Fruit fly (Drosophila melanogaster) S2 (cell line): ENCODE measurements around the gene smash.

Source experiments
- CG8478 ChIP-seq: fragments of >200 bp; optimal IDR thresholded peaks from 2 replicates; lab custom pipeline; 2018
- CTCF ChIP-seq, 2 experiments: fragments of >200 bp; optimal IDR thresholded peaks; 2 replicates each; lab custom pipeline; 2018

smash gene

DNA sequence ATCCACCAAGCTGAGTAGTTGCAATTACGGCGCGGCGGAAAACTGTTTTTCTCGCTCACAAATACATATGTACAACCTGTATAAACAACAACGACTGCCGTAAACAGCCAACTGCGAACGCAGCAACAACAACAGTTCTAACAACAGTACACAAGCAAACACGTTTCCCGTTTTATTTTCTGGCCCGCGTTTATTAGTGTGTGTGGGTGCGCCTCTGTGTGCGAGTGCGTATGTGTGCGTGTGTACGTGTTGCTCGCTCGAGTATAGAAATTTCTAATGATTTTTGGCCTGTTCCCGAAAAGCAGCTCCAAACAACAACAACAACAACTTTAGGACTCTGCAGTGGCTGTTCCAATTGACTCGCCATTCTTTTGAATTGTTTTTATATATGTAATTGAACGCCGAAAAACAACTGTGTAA, 565 bp downstream of the smash start:
- TF ChIP-seq CG8478 (no peak), CTCF (optimal IDR thresholded peaks at IDR 0.05; lab: Kevin White, UChicago) (no peak)

DNA sequence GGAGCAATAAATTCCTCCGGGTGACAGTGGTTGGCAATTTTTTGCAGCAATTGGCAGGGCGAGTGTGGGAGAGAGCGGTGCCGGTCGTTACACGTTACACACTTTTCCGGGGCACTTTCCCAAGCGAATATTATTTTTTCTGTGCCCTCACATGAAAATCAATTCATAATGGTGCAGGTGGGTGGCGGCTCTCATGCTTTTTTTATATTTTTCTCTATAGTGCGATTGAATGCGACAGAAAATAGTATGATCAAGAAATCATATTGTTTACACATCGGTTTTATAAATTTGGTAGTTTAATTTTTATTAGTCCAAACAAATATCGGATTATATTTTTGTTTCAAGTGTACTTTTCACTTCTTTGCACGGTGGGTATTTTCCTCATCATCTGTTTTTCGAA, 2.3 kb downstream of the smash start:
- no peak for TF ChIP-seq CTCF (optimal IDR thresholded peaks at IDR 0.05; lab: Kevin White, UChicago)
- no peak for TF ChIP-seq CG8478

DNA sequence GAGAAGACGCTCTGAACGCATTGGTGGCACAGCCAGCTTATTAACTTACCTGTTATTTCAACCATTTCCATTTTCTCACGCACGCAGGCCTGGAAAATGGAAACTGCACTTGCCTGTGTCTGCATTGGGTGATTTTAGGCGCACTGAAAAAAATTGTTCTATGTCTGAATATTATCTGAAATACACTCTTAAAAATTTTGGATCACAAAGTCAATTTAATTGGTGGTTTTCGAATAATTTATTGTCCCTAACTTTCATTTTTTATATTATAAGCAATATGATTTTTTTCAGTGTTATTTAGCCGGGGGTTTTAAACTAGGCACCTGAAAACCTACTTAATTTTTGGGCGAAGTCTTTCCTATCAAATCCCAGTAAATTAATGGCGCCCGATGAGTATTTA, 3.7 kb downstream of the smash start:
- TF ChIP-seq CG8478 (no peak), CTCF (optimal IDR thresholded peaks at IDR 0.05; lab: Kevin White, UChicago) (no peak)

DNA sequence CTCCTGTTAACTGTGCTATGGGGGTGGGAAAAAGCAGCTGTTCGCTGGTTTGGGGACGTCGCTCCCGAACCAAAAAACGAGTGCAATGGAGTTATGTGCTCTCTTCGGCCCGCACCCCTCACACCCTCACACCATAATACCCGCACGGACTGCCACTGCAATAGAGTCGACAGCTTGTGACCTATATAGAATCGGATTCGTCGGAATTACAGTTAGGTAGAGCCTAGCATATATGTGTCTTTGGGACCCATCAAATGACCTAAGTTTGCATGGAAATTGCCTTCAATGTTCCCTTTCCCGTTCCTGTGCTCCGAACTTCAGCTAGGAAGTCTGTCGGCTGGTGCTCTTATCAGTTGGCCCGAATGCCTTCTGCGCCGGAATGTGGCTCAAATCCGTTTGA, 4.8 kb downstream of the smash start:
- TF ChIP-seq CTCF (optimal IDR thresholded peaks at IDR 0.05; lab: Kevin White, UChicago) = no peak
- no peak for TF ChIP-seq CG8478

DNA sequence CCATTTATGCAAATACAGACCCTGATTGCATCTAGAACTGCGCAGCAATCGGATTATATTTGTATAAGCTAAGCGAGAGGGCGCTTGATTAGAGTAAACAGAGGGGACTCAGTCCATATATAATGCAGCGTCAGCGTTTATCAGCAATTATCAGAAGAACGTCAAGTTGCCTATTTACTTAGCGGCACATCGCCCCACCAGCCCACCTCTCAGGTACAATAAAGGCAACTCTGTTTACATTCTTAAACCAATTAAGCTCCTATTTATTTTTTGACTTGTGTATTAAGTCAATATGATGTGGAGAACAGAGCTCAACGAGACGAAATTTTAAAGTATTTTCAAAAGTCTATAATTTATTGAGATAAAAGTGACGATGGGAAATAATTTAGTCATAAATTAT, 5.6 kb downstream of the smash start:
- TF ChIP-seq CTCF (optimal IDR thresholded peaks at IDR 0.05; lab: Kevin White, UChicago) = no peak
- TF ChIP-seq CG8478 = no peak

dm6 chr3R:4666014-4666652, 6.8 kb downstream of the smash start:
- TF ChIP-seq CG8478 (no peak), CTCF (optimal IDR thresholded peaks at IDR 0.05; lab: Kevin White, UChicago) (no peak)

DNA sequence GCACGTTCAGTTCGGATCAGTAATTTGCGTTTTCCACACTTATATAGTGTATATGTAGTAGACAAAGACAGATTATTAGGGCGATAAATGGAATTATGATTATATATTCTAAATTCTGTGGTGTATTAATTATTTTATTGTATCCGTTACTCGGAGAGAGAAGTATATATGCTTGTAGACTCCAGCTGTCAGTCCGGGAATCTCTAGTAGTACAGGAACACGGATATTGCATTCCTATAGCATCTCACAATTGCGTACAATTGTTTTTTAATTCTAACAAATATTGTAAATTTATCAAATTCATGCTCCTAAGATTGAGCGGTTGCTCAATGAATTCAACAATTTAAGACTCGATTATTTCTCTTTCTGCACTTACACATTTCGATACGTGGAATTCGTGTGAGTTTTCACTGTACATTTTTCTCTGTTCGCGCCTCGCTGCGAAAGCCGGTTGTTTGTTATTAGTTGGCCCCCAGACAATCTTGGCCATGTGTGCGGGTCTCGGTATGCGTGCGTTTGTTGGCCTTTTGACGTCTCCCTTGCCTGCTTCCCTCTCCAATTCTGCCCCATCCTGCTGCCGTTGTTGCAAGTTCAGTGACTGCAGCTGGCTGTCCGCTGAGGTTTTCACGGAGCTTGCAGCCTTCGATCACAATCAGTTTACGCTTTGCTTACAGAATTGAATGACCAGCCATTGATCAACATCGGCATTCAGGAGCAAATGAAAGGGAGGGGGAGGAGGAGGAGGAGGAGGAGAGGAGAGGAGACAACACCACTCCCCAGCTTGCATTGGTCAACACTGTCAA, 8.2 kb downstream of the smash start:
- TF ChIP-seq CTCF (optimal IDR thresholded peaks at IDR 0.05; lab: Kevin White, UChicago) = no peak
- no peak for TF ChIP-seq CG8478

DNA sequence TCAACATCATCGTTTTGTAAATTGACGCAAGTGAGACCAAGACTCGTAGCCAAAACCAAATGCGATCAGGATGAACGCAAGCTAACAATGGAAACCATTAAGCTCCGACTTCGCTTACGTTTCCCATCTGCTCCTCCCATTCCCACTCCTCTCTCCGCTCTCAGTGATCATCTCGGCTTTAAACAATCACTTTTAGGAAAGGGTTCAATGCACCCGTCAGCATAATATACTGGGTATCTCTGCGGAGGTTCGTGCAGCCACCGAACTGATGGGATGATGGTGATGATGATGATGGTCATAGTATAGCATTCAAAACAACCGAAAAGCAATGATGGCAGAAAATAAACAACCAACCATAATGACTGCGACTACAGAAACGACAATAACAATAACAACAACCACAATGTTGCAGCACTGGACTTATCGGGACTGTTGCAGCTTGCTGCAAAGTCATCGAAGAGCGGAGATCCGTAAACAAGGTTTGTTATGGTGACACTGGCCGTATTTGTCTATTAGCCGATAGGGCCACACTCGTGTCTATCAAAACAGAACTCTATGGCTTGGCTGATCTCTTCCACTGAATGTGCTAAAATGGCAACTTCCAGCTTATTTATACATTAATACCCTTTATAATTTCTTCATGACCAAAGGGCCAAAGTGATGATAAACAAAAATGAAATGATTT, 17.7 kb downstream of the smash start:
- TF ChIP-seq CTCF (optimal IDR thresholded peaks at IDR 0.05; lab: Kevin White, UChicago) (no peak), CG8478 (no peak)

- TF ChIP-seq CG8478 (no peak), CTCF (optimal IDR thresholded peaks at IDR 0.05; lab: Kevin White, UChicago) (no peak)
Observed at dm6 chr3R:4678362-4678761, 19.0 kb downstream of the smash start.

DNA sequence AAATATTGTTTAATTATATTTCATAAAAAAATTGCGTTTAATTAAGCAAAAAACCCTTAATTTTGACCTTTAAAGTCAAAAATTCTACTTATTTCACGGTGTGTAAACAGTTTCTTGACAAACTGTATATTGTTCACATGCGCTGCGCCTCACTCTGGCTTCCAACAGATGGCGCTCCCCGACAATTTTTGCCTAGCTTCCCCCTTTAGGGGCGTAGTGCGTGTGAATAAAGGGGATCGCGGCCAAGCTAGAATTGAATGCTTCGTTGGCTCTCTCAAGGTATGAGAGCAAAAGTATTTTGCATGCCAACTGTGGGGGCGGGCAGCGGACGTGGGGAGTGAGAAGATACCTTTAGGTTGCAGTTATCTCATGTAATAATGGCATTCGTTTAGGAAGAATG, 25.4 kb downstream of the smash start:
- peak; percentile 79 to 80 for TF ChIP-seq CTCF (optimal IDR thresholded peaks at IDR 0.05; lab: Kevin White, UChicago)

DNA sequence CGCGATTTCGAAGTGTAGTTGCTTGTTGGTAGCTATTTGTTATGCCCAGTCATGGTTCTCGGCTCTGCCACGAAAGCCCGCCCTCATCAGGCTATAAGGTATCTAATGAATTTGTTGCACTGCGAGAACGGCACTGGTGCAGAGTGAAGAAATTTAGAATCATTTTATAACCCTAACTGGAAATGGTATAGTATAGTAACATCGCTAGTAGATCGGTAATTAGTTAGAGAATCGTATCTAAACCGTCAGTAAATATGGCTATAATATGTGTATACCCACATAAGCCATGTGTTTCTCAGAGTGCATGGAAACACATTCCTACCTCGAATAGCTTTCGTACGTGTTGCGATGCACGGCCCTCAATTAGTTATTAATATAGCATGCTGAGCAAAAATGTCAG, 27.8 kb downstream of the smash start:
- TF ChIP-seq CTCF (optimal IDR thresholded peaks at IDR 0.05; lab: Kevin White, UChicago) = no peak
- TF ChIP-seq CG8478 = no peak

DNA sequence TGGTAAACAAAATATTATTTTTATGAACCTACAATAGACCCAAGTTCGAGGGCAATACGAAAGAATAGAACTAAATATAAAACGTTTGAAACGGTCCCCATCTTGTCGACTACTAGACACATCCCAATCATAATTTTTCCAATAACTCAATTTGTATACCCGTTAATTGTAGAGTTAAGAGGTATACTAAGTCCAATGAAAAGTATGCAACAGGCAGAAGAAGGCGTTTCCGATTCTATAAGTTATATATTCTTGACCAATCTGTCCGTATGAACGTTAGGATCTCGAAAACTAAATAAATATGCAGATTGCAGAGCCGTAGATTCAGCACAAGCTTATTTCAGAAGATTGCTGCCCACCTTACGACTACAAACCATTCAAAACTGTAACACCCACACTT, 31.1 kb downstream of the smash start, which contains the start of gene CG33927:
TSS of gene CG33927 (minus strand) at position 101 of the 400 bp plus-strand sequence.
- TF ChIP-seq CG8478 (no peak), CTCF (optimal IDR thresholded peaks at IDR 0.05; lab: Kevin White, UChicago) (no peak)

DNA sequence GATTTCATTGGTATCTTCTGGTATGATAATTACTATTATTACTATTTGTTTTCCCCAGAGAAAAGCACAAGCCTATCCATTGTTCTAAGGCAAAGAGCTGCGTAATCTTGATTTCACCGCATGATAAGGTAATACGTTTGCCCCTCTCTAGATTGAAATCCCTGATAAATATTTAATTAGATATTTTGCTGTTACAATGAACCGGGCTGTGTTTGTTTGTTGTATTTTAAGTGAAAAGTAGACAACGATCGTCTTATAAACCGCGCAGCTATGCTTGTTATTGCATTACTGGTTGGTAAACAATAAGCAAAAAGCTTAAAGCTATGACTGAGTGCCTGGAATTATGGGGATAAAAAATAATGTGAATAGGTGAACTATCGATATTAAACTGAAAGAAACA, 35.4 kb downstream of the smash start:
- TF ChIP-seq CTCF (optimal IDR thresholded peaks at IDR 0.05; lab: Kevin White, UChicago) = no peak
- no peak for TF ChIP-seq CG8478

DNA sequence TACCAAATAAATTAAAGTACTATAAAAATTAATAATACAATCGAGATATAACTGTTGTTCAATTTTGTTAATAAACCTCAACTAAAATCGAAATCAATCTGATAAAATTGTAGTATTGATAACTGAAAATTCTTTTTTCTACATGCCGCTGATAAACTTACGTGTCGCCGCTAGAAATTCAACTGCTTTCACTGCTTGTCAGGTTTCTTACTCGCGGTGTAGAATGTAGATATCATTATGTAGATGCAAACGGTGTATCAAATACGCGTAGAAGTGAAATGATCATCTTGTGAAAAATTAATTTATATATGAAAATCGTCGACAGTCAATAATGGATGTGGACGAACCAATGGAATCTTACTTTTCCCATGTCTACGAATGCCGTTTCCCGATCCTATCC, 45.8 kb downstream of the smash start:
- TF ChIP-seq CG8478 = no peak
- peak; percentile 41 to 72 for TF ChIP-seq CTCF (optimal IDR thresholded peaks at IDR 0.05; lab: Kevin White, UChicago)

- TF ChIP-seq CTCF (optimal IDR thresholded peaks at IDR 0.05; lab: Kevin White, UChicago) (no peak), CG8478 (no peak)
Observed at dm6 chr3R:4706055-4706454, 46.7 kb downstream of the smash start.

DNA sequence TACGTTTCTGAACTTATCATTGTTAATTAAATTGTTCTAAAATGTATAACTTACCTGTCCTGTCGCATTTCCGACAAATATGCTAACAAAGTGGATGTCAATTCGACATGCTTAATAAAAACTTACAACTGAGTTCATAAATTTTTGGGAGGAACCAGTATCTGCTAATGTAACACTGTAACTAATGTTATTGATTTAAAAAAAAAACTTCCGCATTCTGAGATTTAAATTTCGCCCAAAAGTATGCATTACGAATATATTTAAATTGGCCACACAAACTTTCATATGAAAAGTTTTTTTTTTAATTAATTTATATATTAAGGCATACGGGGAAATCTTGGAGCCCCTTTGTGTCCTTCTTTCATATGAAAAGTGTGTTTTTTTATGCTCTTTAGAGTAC, 52.7 kb downstream of the smash start:
- TF ChIP-seq CG8478 (no peak), CTCF (optimal IDR thresholded peaks at IDR 0.05; lab: Kevin White, UChicago) (no peak)
